Fruit fly (Drosophila melanogaster) whole organism: ENCODE results near the gene CG1544.

Experiments used
- Dll ChIP-seq: fragments of >200 bp; optimal IDR thresholded peaks from 2 replicates; lab custom pipeline; 2017
- psq ChIP-seq: fragments of >200 bp; optimal IDR thresholded peaks from 2 replicates; lab custom pipeline; 2017

DNA sequence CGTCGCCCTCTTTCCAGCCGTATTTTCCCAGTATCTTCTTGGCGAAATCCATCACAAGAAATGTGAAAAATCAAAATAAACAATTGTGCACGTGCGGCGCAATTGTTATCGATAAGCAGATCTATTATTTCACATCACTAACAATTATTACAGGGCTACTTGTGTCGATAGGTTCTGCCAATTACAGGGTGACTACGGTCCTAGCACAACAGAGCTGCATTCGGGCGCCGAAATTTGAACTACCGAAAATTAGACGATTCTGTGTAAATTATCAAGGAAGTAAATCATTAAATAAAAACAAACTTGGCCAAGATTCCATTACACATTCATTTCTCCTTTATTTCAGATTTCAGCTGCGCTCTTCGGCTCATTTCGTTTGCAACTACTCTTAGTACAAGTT is 19.1 kb downstream of the CG1544 start, which contains the start of gene CG15561:
- TF ChIP-seq Dll (lab: Kevin White, UChicago) (no peak), psq (lab: Kevin White, UChicago) (no peak)
